Worm (Caenorhabditis elegans) whole organism, early embryonic: ENCODE data around the gene K03B8.8.

Experiments
- aly-1 ChIP-seq: sonication (generic microtip); optimal IDR thresholded peaks from 2 replicates; lab custom pipeline; 2016; ENCODE audit warnings: missing genetic modification characterization, missing compliant biosample characterization
- ama-1 ChIP-seq: fragments of 150-350 bp; optimal IDR thresholded peaks from 2 replicates; lab custom pipeline; 2014
- ceh-13 ChIP-seq: fragments of 200-800 bp; sonication (Bioruptor generic); optimal IDR thresholded peaks from 2 replicates; lab custom pipeline; 2018; ENCODE audit warnings: mild to moderate bottlenecking, missing genetic modification characterization, missing compliant biosample characterization
- ceh-36 ChIP-seq: sonication (generic microtip); optimal IDR thresholded peaks from 2 replicates; lab custom pipeline; 2016; ENCODE audit warnings: missing genetic modification characterization, inconsistent platforms, missing compliant biosample characterization
- ets-7 ChIP-seq: sonication (generic microtip); optimal IDR thresholded peaks from 2 replicates; lab custom pipeline; 2016; ENCODE audit warnings: missing genotype, missing genetic modification characterization, missing compliant biosample characterization
- flt-1 ChIP-seq: fragments of 200-800 bp; sonication (Bioruptor generic); IDR thresholded peaks from 2 replicates; pipeline ENCODE4 v1.3.6; 2022; ENCODE audit warnings: missing genetic modification characterization, missing compliant biosample characterization
- sea-1 ChIP-seq: fragments of 200-800 bp; sonication (Bioruptor generic); conservative IDR thresholded peaks from 2 replicates; pipeline ENCODE4 v1.3.6; 2022; ENCODE audit warnings: missing genetic modification characterization, missing compliant biosample characterization
- tbx-11 ChIP-seq: fragments of 200-800 bp; sonication (Bioruptor generic); IDR thresholded peaks from 2 replicates; pipeline ENCODE4 v1.3.6; 2022; ENCODE audit warnings: missing genetic modification characterization, missing compliant biosample characterization
- tbx-37 ChIP-seq: fragments of 200-800 bp; sonication (Bioruptor generic); conservative IDR thresholded peaks from 2 replicates; pipeline ENCODE4 v1.3.6; 2022; ENCODE audit warnings: missing genetic modification reagents, missing genetic modification characterization, missing compliant biosample characterization
- tra-4 ChIP-seq: sonication (generic microtip); optimal IDR thresholded peaks from 2 replicates; lab custom pipeline; 2017; ENCODE audit warnings: missing genetic modification characterization, missing compliant biosample characterization

- TF ChIP-seq ets-7 (tag; lab: Kevin White, UChicago) (no peak), flt-1 (GFP tag; lab: Robert Waterston, UW) (no peak), ceh-36 (tag; lab: Kevin White, UChicago) (no peak), tbx-37 (GFP tag; lab: Robert Waterston, UW) (no peak), ceh-13 (no peak), ama-1 (lab: Kevin White, UChicago) (no peak), tbx-11 (GFP tag; lab: Robert Waterston, UW) (no peak), sea-1 (GFP tag; lab: Robert Waterston, UW) (no peak), tra-4 (no peak), aly-1 (tag; lab: Kevin White, UChicago) (no peak)
These were observed 18.8 kb downstream of the K03B8.8 start, which contains the start of gene nas-16 for ce11 chrV:11392020-11392419.
